Worm (Caenorhabditis elegans) whole organism, L1 larva: ENCODE measurements around the gene F56D2.5.

Experiments used
- C04F5.9 ChIP-seq: sonication (generic microtip); optimal IDR thresholded peaks from 2 replicates; lab custom pipeline; 2016; ENCODE audit warnings: missing genetic modification characterization, missing compliant biosample characterization
- C16A3.4 ChIP-seq: fragments of 150-350 bp; optimal IDR thresholded peaks from 2 replicates; lab custom pipeline; 2014; ENCODE audit warnings: missing biosample characterization, missing genetic modification characterization
- F16B12.6 ChIP-seq: fragments of 150-350 bp; optimal IDR thresholded peaks from 2 replicates; lab custom pipeline; 2014; ENCODE audit warnings: missing biosample characterization, missing genetic modification characterization
- alr-1 ChIP-seq: fragments of 200-800 bp; sonication (Bioruptor generic); optimal IDR thresholded peaks from 2 replicates; lab custom pipeline; 2018; ENCODE audit warnings: borderline replicate concordance, mild to moderate bottlenecking, missing genetic modification characterization, missing compliant biosample characterization
- ceh-63 ChIP-seq: fragments of 200-800 bp; sonication (Bioruptor generic); optimal IDR thresholded peaks from 2 replicates; lab custom pipeline; 2018; ENCODE audit warnings: mild to moderate bottlenecking, missing genetic modification characterization, missing compliant biosample characterization
- ceh-8 ChIP-seq: fragments of 200-800 bp; sonication (Bioruptor generic); optimal IDR thresholded peaks from 2 replicates; lab custom pipeline; 2018; ENCODE audit warnings: mild to moderate bottlenecking, missing genetic modification characterization, moderate library complexity, missing compliant biosample characterization
- ceh-82 ChIP-seq, 3 experiments: fragments of 150-350 bp in 1 of 3; sonication (generic microtip) in 2 of 3; optimal IDR thresholded peaks; 2 replicates each; lab custom pipeline; 2014 to 2017; ENCODE audit warnings: missing biosample characterization in 3 of 3, missing genetic modification characterization in 3 of 3
- ces-1 ChIP-seq: fragments of 150-350 bp; optimal IDR thresholded peaks from 2 replicates; lab custom pipeline; 2014; ENCODE audit warnings: missing biosample characterization, missing genetic modification reagents, missing genetic modification characterization
- dpl-1 ChIP-seq, 3 experiments: fragments of 150-350 bp in 2 of 3; sonication (generic microtip) in 1 of 3; optimal IDR thresholded peaks; 2 replicates each; lab custom pipeline; 2014 to 2017; ENCODE audit warnings: missing biosample characterization in 3 of 3, missing genetic modification characterization in 3 of 3, missing genetic modification reagents in 3 of 3
- dsc-1 ChIP-seq: sonication (generic microtip); optimal IDR thresholded peaks from 2 replicates; lab custom pipeline; 2016; ENCODE audit warnings: mild to moderate bottlenecking, missing genetic modification characterization, missing compliant biosample characterization
- efl-1 ChIP-seq, 4 experiments: fragments of 150-350 bp; optimal IDR thresholded peaks in 3 of 4; peaks in 1 of 4; 1 replicate in 1 of 4; 2 replicates in 3 of 4; lab custom pipeline; 2014; ENCODE audit warnings: missing biosample characterization in 2 of 4, missing genetic modification characterization in 2 of 4, missing genetic modification reagents in 2 of 4
- efl-3 ChIP-seq: fragments of 200-800 bp; sonication (Bioruptor generic); optimal IDR thresholded peaks from 2 replicates; lab custom pipeline; 2018; ENCODE audit warnings: mild to moderate bottlenecking, missing genetic modification characterization, missing compliant biosample characterization
- egl-13 ChIP-seq: sonication (generic microtip); optimal IDR thresholded peaks from 2 replicates; lab custom pipeline; 2016; ENCODE audit warnings: missing genotype, missing genetic modification reagents, missing genetic modification characterization, missing compliant biosample characterization
- egl-27 ChIP-seq, 2 experiments: fragments of 150-350 bp in 1 of 2; sonication (generic microtip); optimal IDR thresholded peaks; 3 replicates each; lab custom pipeline; 2017 to 2018; ENCODE audit warnings: missing biosample characterization in 2 of 2, missing genetic modification characterization in 2 of 2, missing genetic modification reagents in 2 of 2
- elt-3 ChIP-seq, 6 experiments: fragments of 150-350 bp in 1 of 6; sonication (generic microtip); optimal IDR thresholded peaks; 2 replicates each; lab custom pipeline; 2017 to 2018; ENCODE audit warnings: missing biosample characterization in 6 of 6, missing genetic modification characterization in 6 of 6, inconsistent platforms in 1 of 6
- fkh-10 ChIP-seq: sonication (generic microtip); optimal IDR thresholded peaks from 2 replicates; lab custom pipeline; 2017; ENCODE audit warnings: missing biosample characterization, missing genetic modification reagents, missing genetic modification characterization
- fkh-4 ChIP-seq: sonication (generic microtip); optimal IDR thresholded peaks from 2 replicates; lab custom pipeline; 2016; ENCODE audit warnings: missing compliant biosample characterization, missing genetic modification characterization, borderline replicate concordance
- fkh-8 ChIP-seq: sonication (generic microtip); optimal IDR thresholded peaks from 2 replicates; lab custom pipeline; 2016; ENCODE audit warnings: mild to moderate bottlenecking, missing genetic modification characterization, missing compliant biosample characterization
- fos-1 ChIP-seq: fragments of 150-350 bp; optimal IDR thresholded peaks from 2 replicates; lab custom pipeline; 2014; ENCODE audit warnings: missing biosample characterization, missing genetic modification characterization
- hlh-17 ChIP-seq: fragments of 200-800 bp; sonication (Bioruptor generic); optimal IDR thresholded peaks from 2 replicates; lab custom pipeline; 2018; ENCODE audit warnings: missing genetic modification characterization, mild to moderate bottlenecking, missing compliant biosample characterization, moderate library complexity, borderline replicate concordance
- hlh-4 ChIP-seq: sonication (generic microtip); optimal IDR thresholded peaks from 2 replicates; lab custom pipeline; 2016; ENCODE audit warnings: mild to moderate bottlenecking, missing genetic modification characterization, missing compliant biosample characterization
- irx-1 ChIP-seq: sonication (generic microtip); optimal IDR thresholded peaks from 2 replicates; lab custom pipeline; 2016; ENCODE audit warnings: missing genetic modification characterization, missing compliant biosample characterization
- isw-1 ChIP-seq: fragments of 200-800 bp; sonication (Bioruptor generic); IDR thresholded peaks from 2 replicates; pipeline ENCODE4 v1.3.6; 2022; ENCODE audit warnings: missing genetic modification characterization, missing compliant biosample characterization
- lin-15B ChIP-seq: fragments of 150-350 bp; sonication (generic microtip); optimal IDR thresholded peaks from 3 replicates; lab custom pipeline; 2014; ENCODE audit warnings: missing biosample characterization, missing genetic modification characterization
- mab-9 ChIP-seq: fragments of 200-800 bp; sonication (Bioruptor generic); IDR thresholded peaks from 2 replicates; pipeline ENCODE4 v1.3.6; 2022; ENCODE audit warnings: missing genetic modification reagents, missing genetic modification characterization, missing compliant biosample characterization
- mdl-1 ChIP-seq, 2 experiments: fragments of 150-350 bp; optimal IDR thresholded peaks; 2 replicates each; lab custom pipeline; 2014 to 2017; ENCODE audit warnings: missing biosample characterization in 2 of 2, missing genetic modification characterization in 2 of 2, inconsistent platforms in 1 of 2
- mef-2 ChIP-seq: fragments of 150-350 bp; optimal IDR thresholded peaks from 2 replicates; lab custom pipeline; 2014; ENCODE audit warnings: missing biosample characterization, missing genetic modification characterization
- mep-1 ChIP-seq: fragments of 150-350 bp; optimal IDR thresholded peaks from 2 replicates; lab custom pipeline; 2014; ENCODE audit warnings: missing biosample characterization, missing genetic modification characterization
- nhr-28 ChIP-seq: fragments of 150-350 bp; optimal IDR thresholded peaks from 2 replicates; lab custom pipeline; 2014; ENCODE audit warnings: missing biosample characterization, missing genetic modification characterization
- nhr-76 ChIP-seq: sonication (generic microtip); optimal IDR thresholded peaks from 2 replicates; lab custom pipeline; 2017; ENCODE audit warnings: missing biosample characterization, missing genetic modification characterization
- nhr-85 ChIP-seq: sonication (generic microtip); peaks from one replicate; lab custom pipeline; 2016; ENCODE audit warnings: missing genetic modification characterization, inconsistent platforms, missing compliant biosample characterization
- pax-3 ChIP-seq: fragments of 200-800 bp; sonication (Bioruptor generic); optimal IDR thresholded peaks from 2 replicates; lab custom pipeline; 2018; ENCODE audit warnings: mild to moderate bottlenecking, missing genetic modification characterization, moderate library complexity, missing compliant biosample characterization
- pqm-1 ChIP-seq: sonication (generic microtip); optimal IDR thresholded peaks from 3 replicates; lab custom pipeline; 2017; ENCODE audit warnings: missing biosample characterization, missing genetic modification characterization
- rnt-1 ChIP-seq: sonication (generic microtip); optimal IDR thresholded peaks from 2 replicates; lab custom pipeline; 2016; ENCODE audit warnings: mild to moderate bottlenecking, missing genetic modification characterization, moderate library complexity, missing compliant biosample characterization
- sox-4 ChIP-seq: sonication (generic microtip); optimal IDR thresholded peaks from 2 replicates; lab custom pipeline; 2016; ENCODE audit warnings: missing genetic modification characterization, missing compliant biosample characterization
- sptf-1 ChIP-seq: fragments of 150-350 bp; optimal IDR thresholded peaks from 2 replicates; lab custom pipeline; 2014; ENCODE audit warnings: missing biosample characterization, missing genetic modification characterization
- sup-37 ChIP-seq: fragments of 200-800 bp; sonication (Bioruptor generic); optimal IDR thresholded peaks from 2 replicates; lab custom pipeline; 2018; ENCODE audit warnings: mild to moderate bottlenecking, missing genetic modification characterization, missing compliant biosample characterization
- tbx-2 ChIP-seq: sonication (generic microtip); optimal IDR thresholded peaks from 2 replicates; lab custom pipeline; 2016; ENCODE audit warnings: missing genetic modification characterization, missing compliant biosample characterization
- unc-130 ChIP-seq: fragments of 150-350 bp; optimal IDR thresholded peaks from 2 replicates; lab custom pipeline; 2017; ENCODE audit warnings: missing biosample characterization, missing genetic modification characterization, inconsistent platforms
- unc-62 ChIP-seq: fragments of 150-350 bp; optimal IDR thresholded peaks from 2 replicates; lab custom pipeline; 2014; ENCODE audit warnings: missing biosample characterization, missing genetic modification reagents, missing genetic modification characterization
- unc-86 ChIP-seq: sonication (generic microtip); optimal IDR thresholded peaks from 2 replicates; lab custom pipeline; 2016; ENCODE audit warnings: missing genetic modification characterization, missing compliant biosample characterization
- xbp-1 ChIP-seq: sonication (generic microtip); optimal IDR thresholded peaks from 2 replicates; lab custom pipeline; 2016; ENCODE audit warnings: missing genetic modification characterization, missing compliant biosample characterization
- zip-4 ChIP-seq: fragments of 200-800 bp; sonication (Bioruptor generic); optimal IDR thresholded peaks from 2 replicates; lab custom pipeline; 2018; ENCODE audit warnings: mild to moderate bottlenecking, missing genetic modification characterization, moderate library complexity, missing compliant biosample characterization
- ztf-4 ChIP-seq: fragments of 150-350 bp; optimal IDR thresholded peaks from 2 replicates; lab custom pipeline; 2014; ENCODE audit warnings: missing biosample characterization, missing genetic modification characterization

The F56D2.5 gene

DNA sequence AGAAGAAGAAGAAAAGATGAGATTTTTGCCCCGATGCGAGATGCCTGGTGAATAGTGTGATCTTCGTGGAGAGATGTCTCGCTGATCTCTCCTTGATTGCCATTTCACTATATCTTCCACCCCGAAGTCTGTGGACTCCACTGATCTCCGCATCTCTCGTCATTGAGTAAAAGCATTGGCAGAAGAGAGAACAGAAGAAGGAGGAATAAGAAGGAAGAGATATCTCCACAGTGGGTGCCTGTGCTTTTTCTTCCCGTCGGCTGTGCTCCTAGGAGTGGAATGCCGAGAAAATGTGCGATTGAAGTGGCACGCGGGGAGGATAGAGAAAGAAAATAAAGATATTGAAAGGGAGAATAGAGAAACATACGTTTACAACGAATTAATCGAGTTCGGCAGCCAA is 17.5 kb downstream of the F56D2.5 start (continued):
- TF ChIP-seq mab-9: no peak
- TF ChIP-seq dsc-1 (tag; lab: Kevin White, UChicago): peak; percentile 69
- peak; percentile 12 for TF ChIP-seq mep-1
- no peak for TF ChIP-seq ztf-4 (tag; lab: Kevin White, UChicago)
- peak in 1 of 2 experiments; percentile 25 for TF ChIP-seq mdl-1 (tag; optimal IDR thresholded peaks at IDR 0.05; lab: Kevin White, UChicago)
- peak; percentile 11 to 19 for TF ChIP-seq efl-1 (optimal IDR thresholded peaks at IDR 0.05; lab: Kevin White, UChicago)
- peak in 1 of 2 experiments; percentile 87 for TF ChIP-seq efl-1 (GFP tag; optimal IDR thresholded peaks at IDR 0.05 in 1 of 2; lab: Kevin White, UChicago)
- TF ChIP-seq tbx-2 (tag; lab: Kevin White, UChicago): peak; percentile 31

DNA sequence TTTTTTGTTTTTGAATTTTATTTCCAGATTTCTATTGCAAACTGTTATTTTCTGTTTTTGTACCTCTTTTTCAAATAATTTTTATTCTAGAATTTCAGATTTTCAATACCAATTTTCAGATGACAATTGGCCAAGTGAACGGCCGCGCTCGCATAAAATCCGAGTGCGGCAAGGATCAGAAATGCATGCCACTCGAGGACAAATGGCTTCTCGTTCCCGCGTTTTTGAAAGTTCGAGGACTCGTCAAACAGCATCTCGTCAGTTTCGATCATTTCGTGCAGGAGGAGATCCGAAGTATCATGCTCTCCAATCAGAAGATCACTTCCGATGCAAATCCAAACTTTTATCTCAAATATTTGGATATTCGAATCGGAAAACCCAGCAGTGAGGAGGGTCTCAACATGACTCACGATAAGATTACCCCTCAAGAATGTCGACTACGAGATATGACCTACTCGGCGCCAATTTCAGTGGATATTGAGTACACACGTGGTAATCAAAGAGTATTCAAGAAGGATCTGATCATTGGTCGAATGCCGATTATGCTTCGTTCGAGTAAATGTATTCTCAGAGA is 23.9 kb downstream of the F56D2.5 start, which contains the start of gene rpc-2:
rpc-2 (plus strand) TSS at position 120 of the 574 bp plus-strand sequence.
- peak; percentile 1 for TF ChIP-seq nhr-85 (tag; lab: Kevin White, UChicago)
- TF ChIP-seq efl-3 (GFP tag; lab: Kevin White, UChicago): no peak

DNA sequence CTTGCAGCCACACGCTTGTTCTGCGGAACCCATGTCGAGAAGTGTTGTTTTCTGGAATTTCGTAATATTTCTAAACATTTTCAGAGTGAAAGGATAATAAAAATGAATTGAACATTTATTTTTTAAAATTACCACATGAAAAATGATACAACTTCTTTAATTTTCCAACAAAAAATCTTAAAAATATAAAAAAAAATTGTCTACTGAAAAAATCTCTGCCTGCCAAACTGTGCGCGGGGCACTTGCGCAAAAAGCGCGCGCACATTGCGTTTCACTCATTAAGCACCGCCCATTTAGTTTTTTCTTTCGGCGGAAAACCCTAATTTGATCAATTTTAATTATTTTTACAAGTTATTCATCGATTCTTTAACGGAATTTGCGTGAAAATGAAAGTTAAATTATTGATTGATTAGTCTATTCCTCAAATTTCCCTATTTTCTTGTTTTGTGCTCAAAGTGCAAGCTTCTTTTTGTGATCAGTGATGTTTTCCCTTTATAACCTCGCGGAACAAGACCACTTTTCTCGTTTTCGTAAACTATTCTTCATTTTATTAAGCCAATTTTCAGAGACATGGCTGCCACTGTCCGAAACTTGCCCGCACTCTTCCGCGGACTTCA is 26.2 kb downstream of the F56D2.5 start, which contains the start of the genes nmad-1 and hach-1:
nmad-1 (minus strand) TSS at position 51 of the 617 bp plus-strand sequence.
hach-1 (plus strand) TSS at position 567 of the 617 bp plus-strand sequence.
- TF ChIP-seq fkh-8 (tag; lab: Kevin White, UChicago) (peak; percentile 23), tbx-2 (tag; lab: Kevin White, UChicago) (peak; percentile 72), mdl-1 (tag; optimal IDR thresholded peaks at IDR 0.05; lab: Kevin White, UChicago) (peak in 1 of 2 experiments; percentile 43), ceh-63 (GFP tag; lab: Kevin White, UChicago) (no peak), unc-130 (tag; lab: Kevin White, UChicago) (peak; percentile 72), fos-1 (tag; lab: Kevin White, UChicago) (no peak), F16B12.6 (tag; lab: Kevin White, UChicago) (peak; percentile 24), egl-27 (tag; optimal IDR thresholded peaks at IDR 0.05; lab: Kevin White, UChicago) (no peak), efl-3 (GFP tag; lab: Kevin White, UChicago) (no peak), nhr-76 (tag; lab: Kevin White, UChicago) (no peak), alr-1 (tag; lab: Kevin White, UChicago) (no peak), xbp-1 (tag; lab: Kevin White, UChicago) (peak; percentile 82), efl-1 (optimal IDR thresholded peaks at IDR 0.05; lab: Kevin White, UChicago) (peak; percentile 56 to 74), efl-1 (GFP tag; optimal IDR thresholded peaks at IDR 0.05 in 1 of 2; lab: Kevin White, UChicago) (peak; percentile 46 to 97), unc-86 (peak; percentile 68), ceh-82 (tag; optimal IDR thresholded peaks at IDR 0.05; lab: Kevin White, UChicago) (peak; percentile 42 to 81 (median 63)), C04F5.9 (peak; percentile 27), lin-15B (tag; lab: Kevin White, UChicago) (peak; percentile 32), isw-1 (GFP tag; lab: Robert Waterston, UW) (peak; percentile 53; the same call in 1 of the 2 replicates), fkh-10 (no peak), elt-3 (tag; optimal IDR thresholded peaks at IDR 0.05; lab: Kevin White, UChicago) (peak in 1 of 6 experiments; percentile 61), dpl-1 (GFP tag; optimal IDR thresholded peaks at IDR 0.05; lab: Kevin White, UChicago) (peak; percentile 50 to 67 (median 58)), sup-37 (no peak), zip-4 (GFP tag; lab: Kevin White, UChicago) (peak; percentile 58), unc-62 (GFP tag; lab: Kevin White, UChicago) (no peak), pqm-1 (tag; lab: Kevin White, UChicago) (no peak), ztf-4 (tag; lab: Kevin White, UChicago) (peak; percentile 63), fkh-4 (tag; lab: Kevin White, UChicago) (peak; percentile 17), mep-1 (peak; percentile 75), mef-2 (no peak), irx-1 (tag; lab: Kevin White, UChicago) (peak; percentile 56), egl-13 (tag; lab: Kevin White, UChicago) (peak; percentile 70), pax-3 (tag; lab: Kevin White, UChicago) (no peak), hlh-17 (GFP tag; lab: Kevin White, UChicago) (no peak), nhr-28 (tag; lab: Kevin White, UChicago) (no peak), rnt-1 (peak; percentile 83), C16A3.4 (tag; lab: Kevin White, UChicago) (peak; percentile 77), sox-4 (tag; lab: Kevin White, UChicago) (peak; percentile 59), dsc-1 (tag; lab: Kevin White, UChicago) (peak; percentile 90), sptf-1 (tag; lab: Kevin White, UChicago) (no peak), hlh-4 (tag; lab: Kevin White, UChicago) (no peak), ces-1 (no peak), nhr-85 (tag; lab: Kevin White, UChicago) (peak; percentile 89), ceh-8 (GFP tag; lab: Kevin White, UChicago) (peak; percentile 74)
